Fruit fly (Drosophila melanogaster) whole organism, prepupa: Measurements from ENCODE around the gene CG4553.

Experiments used
- CG10669 ChIP-seq: fragments of 200-800 bp; sonication (Bioruptor generic); optimal IDR thresholded peaks from 3 replicates; lab custom pipeline; 2018; ENCODE audit warnings: missing biosample characterization, mild to moderate bottlenecking, missing genetic modification characterization, moderate library complexity
- CG11294 ChIP-seq: fragments of 200-800 bp; sonication (Bioruptor generic); IDR thresholded peaks from 2 replicates; pipeline ENCODE4 v1.3.6; 2022; ENCODE audit warnings: missing biosample characterization, missing genetic modification characterization
- CG11902 ChIP-seq: fragments of 200-800 bp; sonication (Bioruptor generic); optimal IDR thresholded peaks from 3 replicates; lab custom pipeline; 2016; ENCODE audit warnings: missing biosample characterization, missing genetic modification characterization
- CG15336 ChIP-seq: fragments of 200-800 bp; sonication (Bioruptor generic); IDR thresholded peaks from 2 replicates; pipeline ENCODE4 v1.3.6; 2022; ENCODE audit warnings: missing biosample characterization, missing genetic modification characterization
- CG1621 ChIP-seq: fragments of 200-800 bp; sonication (Bioruptor generic); optimal IDR thresholded peaks from 3 replicates; lab custom pipeline; 2018; ENCODE audit warnings: missing biosample characterization, mild to moderate bottlenecking, missing genetic modification characterization
- CG16779 ChIP-seq: fragments of 200-800 bp; sonication (Bioruptor generic); optimal IDR thresholded peaks from 3 replicates; lab custom pipeline; 2017; ENCODE audit warnings: missing biosample characterization, mild to moderate bottlenecking, missing genetic modification characterization
- CG3032 ChIP-seq: fragments of 200-800 bp; optimal IDR thresholded peaks from 2 replicates; lab custom pipeline; 2019; ENCODE audit warnings: missing biosample characterization, mild to moderate bottlenecking, missing genetic modification characterization, moderate library complexity
- CG31627 ChIP-seq: fragments of 200-800 bp; sonication (Bioruptor generic); optimal IDR thresholded peaks from 3 replicates; lab custom pipeline; 2016; ENCODE audit warnings: missing biosample characterization, missing genetic modification characterization
- CG32006 ChIP-seq: fragments of 200-800 bp; sonication (Bioruptor generic); optimal IDR thresholded peaks from 3 replicates; lab custom pipeline; 2017; ENCODE audit warnings: missing biosample characterization, mild to moderate bottlenecking, missing genetic modification characterization
- CG4318 ChIP-seq: fragments of 200-800 bp; sonication (Bioruptor generic); optimal IDR thresholded peaks from 3 replicates; lab custom pipeline; 2017; ENCODE audit warnings: missing biosample characterization, mild to moderate bottlenecking, missing genetic modification characterization
- CG6163 ChIP-seq: fragments of 200-800 bp; sonication (Bioruptor generic); IDR thresholded peaks from 3 replicates; pipeline ENCODE4 v1.3.6; 2022; ENCODE audit warnings: missing biosample characterization, missing genetic modification characterization
- CG6276 ChIP-seq: fragments of 200-800 bp; sonication (Bioruptor generic); optimal IDR thresholded peaks from 2 replicates; lab custom pipeline; 2017; ENCODE audit warnings: missing biosample characterization, mild to moderate bottlenecking, missing genetic modification characterization
- CG6792 ChIP-seq: fragments of 200-800 bp; sonication (Bioruptor generic); optimal IDR thresholded peaks from 3 replicates; lab custom pipeline; 2016; ENCODE audit warnings: missing biosample characterization, missing genetic modification characterization
- CG6854 ChIP-seq: fragments of 200-800 bp; sonication (Bioruptor generic); optimal IDR thresholded peaks from 2 replicates; lab custom pipeline; 2017; ENCODE audit warnings: missing biosample characterization, mild to moderate bottlenecking, missing genetic modification characterization
- CG7368 ChIP-seq: fragments of 200-800 bp; sonication (Bioruptor generic); optimal IDR thresholded peaks from 3 replicates; lab custom pipeline; 2016; ENCODE audit warnings: missing biosample characterization, missing genetic modification characterization
- CG8119 ChIP-seq: fragments of 200-800 bp; sonication (Bioruptor generic); IDR thresholded peaks from 3 replicates; pipeline ENCODE4 v1.3.6; 2022; ENCODE audit warnings: missing biosample characterization, missing genetic modification characterization
- CG8319 ChIP-seq: fragments of 200-800 bp; sonication (Bioruptor generic); optimal IDR thresholded peaks from 3 replicates; lab custom pipeline; 2016; ENCODE audit warnings: missing biosample characterization, missing genetic modification characterization
- CG8632 ChIP-seq: fragments of 200-800 bp; sonication (Bioruptor generic); optimal IDR thresholded peaks from 3 replicates; lab custom pipeline; 2016; ENCODE audit warnings: missing biosample characterization, missing genetic modification characterization
- CG9139 ChIP-seq: fragments of 200-800 bp; sonication (Bioruptor generic); optimal IDR thresholded peaks from 3 replicates; lab custom pipeline; 2017; ENCODE audit warnings: missing biosample characterization, mild to moderate bottlenecking, missing genetic modification characterization
- Eip78C ChIP-seq: fragments of 200-800 bp; sonication (Bioruptor generic); peaks from one replicate; lab custom pipeline; 2016; ENCODE audit warnings: missing biosample characterization, missing genetic modification characterization
- Gug ChIP-seq: fragments of 200-800 bp; sonication (Bioruptor generic); IDR thresholded peaks from 2 replicates; pipeline ENCODE4 v1.3.6; 2022; ENCODE audit warnings: missing biosample characterization, missing genetic modification characterization
- Hr38 ChIP-seq: sonication (Bioruptor generic); optimal IDR thresholded peaks from 2 replicates; lab custom pipeline; 2016; ENCODE audit warnings: missing biosample characterization, missing genetic modification characterization
- Lpt ChIP-seq: fragments of 200-800 bp; sonication (Bioruptor generic); optimal IDR thresholded peaks from 3 replicates; lab custom pipeline; 2016; ENCODE audit warnings: missing biosample characterization, missing genetic modification characterization
- Met ChIP-seq: fragments of 200-800 bp; sonication (Bioruptor generic); optimal IDR thresholded peaks from 3 replicates; lab custom pipeline; 2016; ENCODE audit warnings: missing biosample characterization, missing genetic modification characterization
- OdsH ChIP-seq: fragments of 200-800 bp; sonication (Bioruptor generic); optimal IDR thresholded peaks from 3 replicates; lab custom pipeline; 2016; ENCODE audit warnings: missing biosample characterization, missing genetic modification characterization
- Smox ChIP-seq: fragments of 200-800 bp; sonication (Bioruptor generic); optimal IDR thresholded peaks from 3 replicates; lab custom pipeline; 2016; ENCODE audit warnings: missing biosample characterization, missing genetic modification characterization
- Sox102F ChIP-seq: fragments of 200-800 bp; sonication (Bioruptor generic); optimal IDR thresholded peaks from 2 replicates; lab custom pipeline; 2016; ENCODE audit warnings: missing biosample characterization, mild to moderate bottlenecking, missing genetic modification characterization
- Sox14 ChIP-seq: fragments of 200-800 bp; sonication (Bioruptor generic); optimal IDR thresholded peaks from 3 replicates; lab custom pipeline; 2016; ENCODE audit warnings: missing biosample characterization, missing genetic modification characterization
- Sox15 ChIP-seq: fragments of 200-800 bp; sonication (Bioruptor generic); optimal IDR thresholded peaks from 3 replicates; lab custom pipeline; 2016; ENCODE audit warnings: missing biosample characterization, missing genetic modification characterization
- achi ChIP-seq: fragments of 200-800 bp; sonication (Bioruptor generic); optimal IDR thresholded peaks from 3 replicates; lab custom pipeline; 2016; ENCODE audit warnings: missing biosample characterization, missing genetic modification characterization
- acj6 ChIP-seq: fragments of 200-800 bp; sonication (Bioruptor generic); optimal IDR thresholded peaks from 3 replicates; lab custom pipeline; 2016; ENCODE audit warnings: missing biosample characterization, missing genetic modification characterization
- dac ChIP-seq: fragments of 200-800 bp; sonication (Bioruptor generic); optimal IDR thresholded peaks from 2 replicates; lab custom pipeline; 2017; ENCODE audit warnings: missing biosample characterization, mild to moderate bottlenecking, missing genetic modification characterization
- eg ChIP-seq: fragments of 200-800 bp; sonication (Bioruptor generic); IDR thresholded peaks from 3 replicates; pipeline ENCODE4 v1.3.6; 2022; ENCODE audit warnings: missing biosample characterization, missing genetic modification characterization
- esn ChIP-seq: fragments of 200-800 bp; sonication (Bioruptor generic); optimal IDR thresholded peaks from 2 replicates; lab custom pipeline; 2016; ENCODE audit warnings: missing biosample characterization, mild to moderate bottlenecking, missing genetic modification characterization, moderate library complexity
- fd59A ChIP-seq: fragments of 200-800 bp; sonication (Bioruptor generic); optimal IDR thresholded peaks from 2 replicates; lab custom pipeline; 2017; ENCODE audit warnings: missing biosample characterization, mild to moderate bottlenecking, missing genetic modification characterization, missing genetic modification reagents
- fd85E ChIP-seq: fragments of 200-800 bp; sonication (Bioruptor generic); optimal IDR thresholded peaks from 3 replicates; lab custom pipeline; 2016; ENCODE audit warnings: missing biosample characterization, missing genetic modification characterization
- fkh ChIP-seq: fragments of 200-800 bp; sonication (Bioruptor generic); optimal IDR thresholded peaks from 3 replicates; lab custom pipeline; 2017; ENCODE audit warnings: missing biosample characterization, mild to moderate bottlenecking, missing genetic modification characterization, moderate library complexity
- lz ChIP-seq: fragments of 200-800 bp; sonication (Bioruptor generic); optimal IDR thresholded peaks from 3 replicates; lab custom pipeline; 2016; ENCODE audit warnings: missing biosample characterization, missing genetic modification characterization
- net ChIP-seq: fragments of 200-800 bp; sonication (Bioruptor generic); optimal IDR thresholded peaks from 3 replicates; lab custom pipeline; 2016; ENCODE audit warnings: missing biosample characterization, missing genetic modification characterization
- pdm3 ChIP-seq: fragments of 200-800 bp; sonication (Bioruptor generic); optimal IDR thresholded peaks from 3 replicates; lab custom pipeline; 2016; ENCODE audit warnings: missing biosample characterization, missing genetic modification characterization
- salr ChIP-seq, 2 experiments: fragments of 200-800 bp; sonication (Bioruptor generic); optimal IDR thresholded peaks; 3 replicates each; lab custom pipeline; 2016 to 2018; ENCODE audit warnings: missing biosample characterization in 2 of 2, missing genetic modification characterization in 2 of 2, mild to moderate bottlenecking in 1 of 2
- spab ChIP-seq: fragments of 200-800 bp; sonication (Bioruptor generic); optimal IDR thresholded peaks from 2 replicates; lab custom pipeline; 2017; ENCODE audit warnings: missing biosample characterization, mild to moderate bottlenecking, missing genetic modification characterization, missing genetic modification reagents
- ss ChIP-seq, 2 experiments: fragments of 200-800 bp; sonication (Bioruptor generic); optimal IDR thresholded peaks; 2 replicates in 1 of 2; 3 replicates in 1 of 2; lab custom pipeline; 2017 to 2018; ENCODE audit warnings: mild to moderate bottlenecking in 2 of 2, missing biosample characterization in 2 of 2, missing genetic modification characterization in 2 of 2, moderate library complexity in 1 of 2
- svp ChIP-seq: fragments of 200-800 bp; sonication (Bioruptor generic); peaks from one replicate; lab custom pipeline; 2016; ENCODE audit warnings: missing biosample characterization, missing genetic modification characterization
- topi ChIP-seq: fragments of 200-800 bp; sonication (Bioruptor generic); optimal IDR thresholded peaks from 3 replicates; lab custom pipeline; 2016; ENCODE audit warnings: missing biosample characterization, missing genetic modification characterization
- vri ChIP-seq: fragments of 200-800 bp; sonication (Bioruptor generic); optimal IDR thresholded peaks from 3 replicates; lab custom pipeline; 2016; ENCODE audit warnings: missing biosample characterization, mild to moderate bottlenecking, missing genetic modification characterization

The CG4553 gene

dm6 chr3R:25457097-25457496 is 19.6 kb downstream of the CG4553 start:
- TF ChIP-seq fd85E (GFP tag; lab: Kevin White, UChicago) (no peak), CG31627 (GFP tag; lab: Kevin White, UChicago) (no peak), CG11294 (GFP tag; lab: Robert Waterston, UW) (no peak), CG6854 (GFP tag; lab: Kevin White, UChicago) (no peak), spab (GFP tag; lab: Kevin White, UChicago) (no peak), OdsH (GFP tag; lab: Kevin White, UChicago) (no peak), esn (GFP tag; lab: Kevin White, UChicago) (no peak), CG8319 (GFP tag; lab: Kevin White, UChicago) (no peak), topi (GFP tag; lab: Kevin White, UChicago) (no peak), svp (GFP tag; lab: Kevin White, UChicago) (no peak), CG3032 (no peak)

dm6 chr3R:25453150-25453680 is 23.5 kb downstream of the CG4553 start:
- TF ChIP-seq Eip78C (peak; percentile 41), vri (GFP tag; lab: Kevin White, UChicago) (peak; percentile 54), Sox14 (GFP tag; lab: Kevin White, UChicago) (no peak), CG6163 (GFP tag; lab: Robert Waterston, UW) (no peak), esn (GFP tag; lab: Kevin White, UChicago) (peak; percentile 20), fkh (GFP tag; lab: Kevin White, UChicago) (peak; percentile 98), Sox102F (GFP tag; lab: Kevin White, UChicago) (peak; percentile 14), Smox (GFP tag; lab: Kevin White, UChicago) (no peak), fd85E (GFP tag; lab: Kevin White, UChicago) (no peak), svp (GFP tag; lab: Kevin White, UChicago) (peak; percentile 65)
- TF ChIP-seq, all 60 proteins: peak for 6

dm6 chr3R:25451832-25452231 is 24.9 kb downstream of the CG4553 start:
- TF ChIP-seq CG6276 (GFP tag; lab: Kevin White, UChicago) (no peak), CG9139 (GFP tag; lab: Kevin White, UChicago) (no peak), CG11902 (GFP tag; lab: Kevin White, UChicago) (no peak), lz (GFP tag; lab: Kevin White, UChicago) (no peak), vri (GFP tag; lab: Kevin White, UChicago) (no peak), eg (GFP tag; lab: Robert Waterston, UW) (no peak), Sox14 (GFP tag; lab: Kevin White, UChicago) (peak; percentile 44), Gug (GFP tag; lab: Robert Waterston, UW) (no peak), CG8119 (GFP tag; lab: Robert Waterston, UW) (peak; percentile 64), Sox15 (GFP tag; lab: Kevin White, UChicago) (no peak), Hr38 (no peak), achi (GFP tag; lab: Kevin White, UChicago) (peak; percentile 37), Lpt (GFP tag; lab: Kevin White, UChicago) (peak; percentile 13), CG16779 (tag; lab: Kevin White, UChicago) (no peak), CG6163 (GFP tag; lab: Robert Waterston, UW) (no peak), spab (GFP tag; lab: Kevin White, UChicago) (no peak), topi (GFP tag; lab: Kevin White, UChicago) (no peak), CG8632 (GFP tag; lab: Kevin White, UChicago) (no peak), fd59A (peak; percentile 24), CG10669 (GFP tag; lab: Kevin White, UChicago) (peak; percentile 34), Met (GFP tag; lab: Kevin White, UChicago) (peak; percentile 10), CG32006 (GFP tag; lab: Kevin White, UChicago) (peak; percentile 66), CG4318 (peak; percentile 35), Smox (GFP tag; lab: Kevin White, UChicago) (no peak), fkh (GFP tag; lab: Kevin White, UChicago) (no peak), net (no peak), ss (GFP tag; optimal IDR thresholded peaks at IDR 0.05; lab: Kevin White, UChicago) (peak in 1 of 2 experiments; percentile 19), CG7368 (GFP tag; lab: Kevin White, UChicago) (no peak), salr (GFP tag; optimal IDR thresholded peaks at IDR 0.05; lab: Kevin White, UChicago) (peak in 1 of 2 experiments; percentile 5), CG1621 (tag; lab: Kevin White, UChicago) (peak; percentile 13), acj6 (GFP tag; lab: Kevin White, UChicago) (peak; percentile 50), CG31627 (GFP tag; lab: Kevin White, UChicago) (peak; percentile 16), CG6854 (GFP tag; lab: Kevin White, UChicago) (no peak), CG11294 (GFP tag; lab: Robert Waterston, UW) (no peak), pdm3 (GFP tag; lab: Kevin White, UChicago) (peak; percentile 37), CG6792 (no peak), CG8319 (GFP tag; lab: Kevin White, UChicago) (no peak), CG15336 (GFP tag; lab: Robert Waterston, UW) (peak; percentile 11; the same call in 1 of the 2 replicates), dac (GFP tag; lab: Kevin White, UChicago) (no peak)
